Fruit fly (Drosophila melanogaster): ENCODE measurements around the gene CG11085.

Gene CG11085

DNA sequence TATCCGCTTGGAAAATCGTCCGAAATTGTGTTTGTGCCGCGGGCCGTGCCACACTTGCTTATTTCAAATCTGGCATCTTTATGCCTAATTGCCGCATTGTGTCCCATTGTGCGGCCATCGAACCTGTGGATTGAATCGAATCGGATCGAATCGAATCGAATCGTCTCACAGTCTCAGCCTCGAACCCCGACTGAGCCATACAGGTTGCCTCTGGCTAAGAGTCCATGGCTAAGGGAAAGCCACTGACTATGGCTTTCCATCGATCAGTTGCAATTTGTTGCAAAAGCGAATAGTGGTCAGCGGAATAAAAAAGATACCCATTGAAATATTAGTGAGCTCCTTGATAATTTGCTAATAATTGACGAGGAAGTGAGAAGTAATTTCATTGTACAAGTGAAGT, 7.9 kb downstream of the CG11085 start, which contains the start of gene CG15728:
Gene CG15728 (plus strand): TSS at position 301 of the 400 bp plus-strand sequence.
- TF ChIP-seq fru (GFP tag; optimal IDR thresholded peaks at IDR 0.05) (no peak), dl (GFP tag; optimal IDR thresholded peaks at IDR 0.05; ENCODE audit: insufficient read depth in 1 of 2, partially characterized antibody in 2 of 2) (no peak), foxo (GFP tag; optimal IDR thresholded peaks at IDR 0.05) (no peak), Hnf4 (GFP tag; optimal IDR thresholded peaks at IDR 0.05) (no peak), jim (GFP tag; optimal IDR thresholded peaks at IDR 0.05) (no peak), Abd-B (GFP tag; optimal IDR thresholded peaks at IDR 0.05) (no peak), Hr83 (GFP tag; optimal IDR thresholded peaks at IDR 0.05; ENCODE audit: poor library complexity, severe bottlenecking) (no peak), CG32264 (GFP tag; optimal IDR thresholded peaks at IDR 0.05) (no peak), lola (GFP tag; optimal IDR thresholded peaks at IDR 0.05) (no peak), pan (optimal IDR thresholded peaks at IDR 0.05) (no peak), Dfd (GFP tag; optimal IDR thresholded peaks at IDR 0.05) (no peak), Sp1 (GFP tag; optimal IDR thresholded peaks at IDR 0.05) (no peak), usp (GFP tag; optimal IDR thresholded peaks at IDR 0.05) (no peak), Rel (GFP tag; optimal IDR thresholded peaks at IDR 0.05) (no peak), Rel (tag; optimal IDR thresholded peaks at IDR 0.05) (no peak), CrebA (GFP tag; optimal IDR thresholded peaks at IDR 0.05; ENCODE audit: borderline replicate concordance) (no peak), Vsx2 (GFP tag; optimal IDR thresholded peaks at IDR 0.05; ENCODE audit: partially characterized antibody) (no peak), CG9705 (GFP tag; optimal IDR thresholded peaks at IDR 0.05) (no peak), sage (GFP tag; optimal IDR thresholded peaks at IDR 0.05) (no peak)

DNA sequence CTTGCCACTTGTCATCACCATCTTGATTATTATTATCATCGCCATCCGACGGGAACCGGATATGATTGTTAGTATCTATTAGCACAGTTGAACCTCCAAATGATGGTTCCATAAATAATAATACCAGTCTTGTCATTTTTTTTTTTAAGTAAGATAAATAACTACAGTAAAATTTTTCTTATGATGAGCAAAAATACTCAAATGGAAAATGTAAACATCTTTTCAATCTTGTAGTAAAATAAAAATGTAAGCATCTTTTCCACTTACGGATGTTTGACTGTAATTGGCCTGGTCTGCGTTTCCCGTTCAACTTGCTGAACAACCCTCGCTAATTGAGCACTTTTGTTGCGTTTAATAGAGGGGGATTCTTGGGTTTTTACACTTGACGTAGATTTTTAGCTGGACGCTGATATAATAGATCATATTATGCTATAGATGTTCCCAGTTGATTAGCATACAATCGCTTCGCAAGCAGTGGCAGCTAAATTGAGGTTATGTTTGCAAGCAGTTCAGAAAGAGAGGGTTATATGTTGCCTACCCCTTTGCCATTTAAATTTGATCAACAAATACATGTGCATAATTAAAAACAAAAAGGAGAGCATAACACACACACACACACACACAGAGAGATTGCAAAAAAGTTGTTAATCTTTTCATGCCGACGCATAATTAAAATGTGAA, 9.6 kb downstream of the CG11085 start:
- TF ChIP-seq GATAd (GFP tag; optimal IDR thresholded peaks at IDR 0.05) (no peak), Sp1 (GFP tag; optimal IDR thresholded peaks at IDR 0.05) (no peak), ey (GFP tag; optimal IDR thresholded peaks at IDR 0.05) (no peak), brk (GFP tag; optimal IDR thresholded peaks at IDR 0.05) (no peak), Hr78 (GFP tag; optimal IDR thresholded peaks at IDR 0.05) (no peak), CrebA (GFP tag; optimal IDR thresholded peaks at IDR 0.05; ENCODE audit: borderline replicate concordance) (no peak), fru (GFP tag; optimal IDR thresholded peaks at IDR 0.05) (no peak), CG32264 (GFP tag; optimal IDR thresholded peaks at IDR 0.05) (no peak), Abd-B (GFP tag; optimal IDR thresholded peaks at IDR 0.05) (no peak), foxo (GFP tag; optimal IDR thresholded peaks at IDR 0.05) (no peak), Rel (GFP tag; optimal IDR thresholded peaks at IDR 0.05) (no peak), Rel (tag; optimal IDR thresholded peaks at IDR 0.05) (no peak), Hr83 (GFP tag; optimal IDR thresholded peaks at IDR 0.05; ENCODE audit: poor library complexity, severe bottlenecking) (no peak), sv (GFP tag; optimal IDR thresholded peaks at IDR 0.05) (no peak), N (GFP tag; optimal IDR thresholded peaks at IDR 0.05) (no peak), Jra (GFP tag; optimal IDR thresholded peaks at IDR 0.05) (no peak), dl (GFP tag; optimal IDR thresholded peaks at IDR 0.05; ENCODE audit: insufficient read depth in 1 of 2, partially characterized antibody in 2 of 2) (no peak), Hnf4 (GFP tag; optimal IDR thresholded peaks at IDR 0.05) (no peak), Dif (GFP tag; optimal IDR thresholded peaks at IDR 0.05; ENCODE audit: partially characterized antibody) (no peak), rgr (GFP tag; optimal IDR thresholded peaks at IDR 0.05) (no peak)

DNA sequence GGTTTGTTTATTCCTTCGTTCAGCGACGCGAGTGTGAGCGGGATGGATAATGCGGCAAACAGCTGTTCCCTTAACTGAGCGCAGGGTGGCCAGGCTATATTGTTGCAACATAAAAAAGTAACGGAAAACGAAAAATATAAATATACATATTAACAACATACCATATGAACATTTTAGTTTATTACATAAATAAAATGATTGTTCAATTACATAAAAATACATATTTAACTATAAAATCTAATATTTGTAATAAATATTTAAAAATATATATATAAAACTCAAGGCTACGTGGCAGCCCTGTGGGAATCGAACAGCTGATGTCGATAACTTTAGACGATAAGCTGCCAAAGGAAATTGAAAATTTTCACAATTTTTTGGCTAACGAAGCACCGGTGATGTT, 13.4 kb downstream of the CG11085 start, which contains the start of the genes Aven and CG2540:
Gene Aven (minus strand): TSS at position 77 of the 400 bp plus-strand sequence.
Gene CG2540 (plus strand): TSS at position 315 of the 400 bp plus-strand sequence.
- TF ChIP-seq sv (GFP tag; optimal IDR thresholded peaks at IDR 0.05): peak; percentile 37
- TF ChIP-seq CrebA (GFP tag; optimal IDR thresholded peaks at IDR 0.05; ENCODE audit: borderline replicate concordance): no peak
- peak; percentile 53 for TF ChIP-seq dmrt93B (GFP tag; optimal IDR thresholded peaks at IDR 0.05)
- peak; percentile 69 for TF ChIP-seq sage (GFP tag; optimal IDR thresholded peaks at IDR 0.05)
- TF ChIP-seq Rel (GFP tag; optimal IDR thresholded peaks at IDR 0.05): no peak
- peak; percentile 79 for TF ChIP-seq Rel (tag; optimal IDR thresholded peaks at IDR 0.05)
- no peak for TF ChIP-seq pan (optimal IDR thresholded peaks at IDR 0.05)
- TF ChIP-seq Hnf4 (GFP tag; optimal IDR thresholded peaks at IDR 0.05): peak; percentile 39
- no peak for TF ChIP-seq Hr78 (GFP tag; optimal IDR thresholded peaks at IDR 0.05)
- TF ChIP-seq Hr83 (GFP tag; optimal IDR thresholded peaks at IDR 0.05; ENCODE audit: poor library complexity, severe bottlenecking): no peak
- no peak for TF ChIP-seq N (GFP tag; optimal IDR thresholded peaks at IDR 0.05)
- no peak for TF ChIP-seq Vsx2 (GFP tag; optimal IDR thresholded peaks at IDR 0.05; ENCODE audit: partially characterized antibody)
- no peak for TF ChIP-seq Abd-B (GFP tag; optimal IDR thresholded peaks at IDR 0.05)
- TF ChIP-seq dl (GFP tag; optimal IDR thresholded peaks at IDR 0.05; ENCODE audit: insufficient read depth in 1 of 2, partially characterized antibody in 2 of 2): no peak
- TF ChIP-seq CG32264 (GFP tag; optimal IDR thresholded peaks at IDR 0.05): no peak
- TF ChIP-seq fru (GFP tag; optimal IDR thresholded peaks at IDR 0.05): peak; percentile 65
- TF ChIP-seq foxo (GFP tag; optimal IDR thresholded peaks at IDR 0.05): peak in 1 of 2 experiments; percentile 82
- no peak for TF ChIP-seq Dfd (GFP tag; optimal IDR thresholded peaks at IDR 0.05)
- TF ChIP-seq Dif (GFP tag; optimal IDR thresholded peaks at IDR 0.05; ENCODE audit: partially characterized antibody): no peak
- peak; percentile 70 for TF ChIP-seq psq (GFP tag; optimal IDR thresholded peaks at IDR 0.05)
- peak; percentile 80 for TF ChIP-seq CG9705 (GFP tag; optimal IDR thresholded peaks at IDR 0.05)
- TF ChIP-seq HLH106 (tag; optimal IDR thresholded peaks at IDR 0.05): peak; percentile 89
- TF ChIP-seq usp (GFP tag; optimal IDR thresholded peaks at IDR 0.05): no peak
- no peak for TF ChIP-seq tai (GFP tag; optimal IDR thresholded peaks at IDR 0.05)
- no peak for TF ChIP-seq Jra (GFP tag; optimal IDR thresholded peaks at IDR 0.05)
- TF ChIP-seq h (GFP tag; optimal IDR thresholded peaks at IDR 0.05): peak; percentile 59
- peak; percentile 71 for TF ChIP-seq OdsH (GFP tag; optimal IDR thresholded peaks at IDR 0.05)
- TF ChIP-seq woc (GFP tag; optimal IDR thresholded peaks at IDR 0.05): peak; percentile 54
- no peak for TF ChIP-seq brk (GFP tag; optimal IDR thresholded peaks at IDR 0.05)
- TF ChIP-seq jim (GFP tag; optimal IDR thresholded peaks at IDR 0.05): no peak
- TF ChIP-seq br (GFP tag; optimal IDR thresholded peaks at IDR 0.05): peak; percentile 43
- TF ChIP-seq GATAd (GFP tag; optimal IDR thresholded peaks at IDR 0.05): no peak
- no peak for TF ChIP-seq Myc (optimal IDR thresholded peaks at IDR 0.05)
- TF ChIP-seq dsf (GFP tag; optimal IDR thresholded peaks at IDR 0.05; ENCODE audit: borderline replicate concordance): no peak
- TF ChIP-seq Sp1 (GFP tag; optimal IDR thresholded peaks at IDR 0.05): peak; percentile 88
- no peak for TF ChIP-seq lola (GFP tag; optimal IDR thresholded peaks at IDR 0.05)
- TF ChIP-seq ey (GFP tag; optimal IDR thresholded peaks at IDR 0.05): peak; percentile 19
- no peak for TF ChIP-seq Mio (GFP tag; optimal IDR thresholded peaks at IDR 0.05)
- TF ChIP-seq rgr (GFP tag; optimal IDR thresholded peaks at IDR 0.05): peak; percentile 75
